Worm (Caenorhabditis elegans) whole organism, mixed stage, embryonic: ENCODE measurements around the gene ghi-1.

Source experiments
- lin-13 ChIP-seq: fragments of 150-350 bp; optimal IDR thresholded peaks from 2 replicates; lab custom pipeline; 2014; ENCODE audit warnings: missing biosample characterization, missing genetic modification characterization
- lsy-2 ChIP-seq: fragments of 150-350 bp; optimal IDR thresholded peaks from 2 replicates; lab custom pipeline; 2014; ENCODE audit warnings: missing biosample characterization, missing genetic modification characterization
- nhr-12 ChIP-seq: fragments of 150-350 bp; optimal IDR thresholded peaks from 2 replicates; lab custom pipeline; 2014; ENCODE audit warnings: missing biosample characterization, missing genetic modification characterization
- nhr-28 ChIP-seq: fragments of 150-350 bp; optimal IDR thresholded peaks from 2 replicates; lab custom pipeline; 2014; ENCODE audit warnings: missing biosample characterization, missing genetic modification characterization
- pha-4 ChIP-seq: fragments of 150-350 bp; optimal IDR thresholded peaks from 2 replicates; lab custom pipeline; 2018; ENCODE audit warnings: missing biosample characterization, missing genetic modification reagents, missing genetic modification characterization
- sptf-1 ChIP-seq: sonication (generic microtip); optimal IDR thresholded peaks from 2 replicates; lab custom pipeline; 2017; ENCODE audit warnings: mild to moderate bottlenecking, missing genetic modification characterization, moderate library complexity, missing compliant biosample characterization
- unc-62 ChIP-seq: fragments of 150-350 bp; optimal IDR thresholded peaks from 2 replicates; lab custom pipeline; 2014; ENCODE audit warnings: missing biosample characterization, missing genetic modification reagents, missing genetic modification characterization

DNA sequence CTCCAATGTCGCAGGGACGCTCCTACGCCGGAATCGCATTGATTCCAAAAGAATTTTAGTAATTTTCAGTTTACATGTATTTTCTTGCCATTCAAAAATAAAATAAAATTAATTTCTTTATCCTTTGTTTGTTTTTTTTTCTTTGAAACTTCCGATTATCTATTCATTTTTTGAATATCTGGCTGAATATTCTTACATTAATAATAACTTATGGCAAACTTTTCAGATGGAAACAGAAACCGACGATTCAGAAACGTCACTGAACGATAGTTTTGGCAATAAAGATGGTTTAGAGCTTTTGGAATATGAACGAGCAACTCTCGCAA, 49.4 kb downstream of the ghi-1 start, which contains the start of gene xpf-1:
- TF ChIP-seq lsy-2 (no peak), lin-13 (tag; lab: Kevin White, UChicago) (no peak), nhr-28 (tag; lab: Kevin White, UChicago) (no peak), pha-4 (tag; lab: Kevin White, UChicago) (no peak), nhr-12 (tag; lab: Kevin White, UChicago) (no peak), unc-62 (GFP tag; lab: Kevin White, UChicago) (no peak), sptf-1 (no peak)
